Fruit fly (Drosophila melanogaster) whole organism, embryonic: ENCODE results near the gene axo.

Source experiments
- Adf1 ChIP-seq: fragments of 200-800 bp; sonication (Bioruptor generic); IDR thresholded peaks from 2 replicates; pipeline ENCODE4 v1.3.6; 2022; ENCODE audit warnings: missing biosample characterization, missing genetic modification characterization
- CG10366 ChIP-seq: fragments of 200-800 bp; sonication (Bioruptor generic); IDR thresholded peaks from 2 replicates; pipeline ENCODE4 v1.3.6; 2022; ENCODE audit warnings: missing biosample characterization, missing genetic modification characterization
- CG11085 ChIP-seq: fragments of 200-800 bp; sonication (Bioruptor generic); IDR thresholded peaks from 2 replicates; pipeline ENCODE4 v1.3.6; 2022; ENCODE audit warnings: missing biosample characterization, missing genetic modification characterization
- CG12769 ChIP-seq: fragments of 200-800 bp; sonication (Bioruptor generic); optimal IDR thresholded peaks from 2 replicates; lab custom pipeline; 2019; ENCODE audit warnings: missing biosample characterization, mild to moderate bottlenecking, missing genetic modification characterization, moderate library complexity
- CG15696 ChIP-seq: fragments of 200-800 bp; sonication (Bioruptor generic); optimal IDR thresholded peaks from 2 replicates; lab custom pipeline; 2019; ENCODE audit warnings: missing biosample characterization, mild to moderate bottlenecking, missing genetic modification characterization, moderate library complexity
- CG16813 ChIP-seq: fragments of 200-800 bp; sonication (Bioruptor generic); IDR thresholded peaks from 3 replicates; pipeline ENCODE4 v1.3.6; 2022; ENCODE audit warnings: missing biosample characterization, missing genetic modification characterization; ENCODE audit not compliant: partially characterized antibody
- CG2199 ChIP-seq: fragments of 200-800 bp; sonication (Bioruptor generic); IDR thresholded peaks from 3 replicates; pipeline ENCODE4 v1.3.6; 2022; ENCODE audit warnings: missing biosample characterization, missing genetic modification characterization
- CG32767 ChIP-seq: fragments of 200-800 bp; sonication (Bioruptor generic); IDR thresholded peaks from 2 replicates; pipeline ENCODE4 v1.3.6; 2022; ENCODE audit warnings: missing biosample characterization, missing genetic modification characterization
- CG34422 ChIP-seq: fragments of 200-800 bp; sonication (Bioruptor generic); IDR thresholded peaks from 3 replicates; pipeline ENCODE4 v1.3.6; 2022; ENCODE audit warnings: missing biosample characterization, missing genetic modification characterization
- CG3995 ChIP-seq: fragments of 200-800 bp; sonication (Bioruptor generic); optimal IDR thresholded peaks from 3 replicates; lab custom pipeline; 2016; ENCODE audit warnings: missing biosample characterization, missing genetic modification characterization
- CG4617 ChIP-seq: fragments of 200-800 bp; sonication (Bioruptor generic); optimal IDR thresholded peaks from 3 replicates; lab custom pipeline; 2016; ENCODE audit warnings: missing biosample characterization, missing genetic modification characterization, borderline replicate concordance
- CG6175 ChIP-seq: fragments of 200-800 bp; sonication (Bioruptor generic); IDR thresholded peaks from 3 replicates; pipeline ENCODE4 v1.3.6; 2022; ENCODE audit warnings: missing biosample characterization, missing genetic modification characterization
- CG7839 ChIP-seq: fragments of 200-800 bp; sonication (Bioruptor generic); optimal IDR thresholded peaks from 3 replicates; lab custom pipeline; 2018; ENCODE audit warnings: missing biosample characterization, mild to moderate bottlenecking, missing genetic modification characterization, moderate library complexity
- CG8478 ChIP-seq: fragments of >200 bp; optimal IDR thresholded peaks from 2 replicates; lab custom pipeline; 2018
- CG9797 ChIP-seq: fragments of 200-800 bp; sonication (Bioruptor generic); optimal IDR thresholded peaks from 3 replicates; lab custom pipeline; 2018; ENCODE audit warnings: missing biosample characterization, mild to moderate bottlenecking, missing genetic modification characterization
- CHES-1-like ChIP-seq: fragments of 200-800 bp; sonication (Bioruptor generic); optimal IDR thresholded peaks from 2 replicates; lab custom pipeline; 2016; ENCODE audit warnings: missing biosample characterization, missing genetic modification characterization
- Dip2 ChIP-seq: fragments of 200-800 bp; sonication (Bioruptor generic); IDR thresholded peaks from 2 replicates; pipeline ENCODE4 v1.3.6; 2022; ENCODE audit warnings: missing biosample characterization, missing genetic modification characterization
- Dp ChIP-seq: fragments of 200-800 bp; sonication (Bioruptor generic); optimal IDR thresholded peaks from 2 replicates; lab custom pipeline; 2018; ENCODE audit warnings: missing biosample characterization, mild to moderate bottlenecking, missing genetic modification characterization, moderate library complexity
- Ets65A ChIP-seq: fragments of 200-800 bp; sonication (Bioruptor generic); peaks from one replicate; lab custom pipeline; 2016; ENCODE audit warnings: missing biosample characterization, missing genetic modification characterization
- HmgD ChIP-seq: fragments of 200-800 bp; sonication (Bioruptor generic); optimal IDR thresholded peaks from 3 replicates; lab custom pipeline; 2016; ENCODE audit warnings: missing biosample characterization, missing genetic modification characterization
- Opbp ChIP-seq: fragments of 200-800 bp; sonication (Bioruptor generic); IDR thresholded peaks from 3 replicates; pipeline ENCODE4 v1.3.6; 2022; ENCODE audit warnings: missing biosample characterization, missing genetic modification characterization; ENCODE audit not compliant: partially characterized antibody
- Pdp1 ChIP-seq, 2 experiments: fragments of 200-800 bp; sonication (Bioruptor generic); optimal IDR thresholded peaks; 3 replicates each; lab custom pipeline; 2016; ENCODE audit warnings: missing biosample characterization in 2 of 2, missing genetic modification characterization in 2 of 2, mild to moderate bottlenecking in 1 of 2, moderate library complexity in 1 of 2
- Ptx1 ChIP-seq: fragments of 200-800 bp; sonication (Bioruptor generic); IDR thresholded peaks from 2 replicates; pipeline ENCODE4 v1.3.6; 2022; ENCODE audit warnings: missing biosample characterization, missing genetic modification characterization
- Ravus ChIP-seq: fragments of 200-800 bp; sonication (Bioruptor generic); IDR thresholded peaks from 2 replicates; pipeline ENCODE4 v1.3.6; 2022; ENCODE audit warnings: missing biosample characterization, missing genetic modification characterization
- YL-1 ChIP-seq: fragments of 200-800 bp; sonication (Bioruptor generic); optimal IDR thresholded peaks from 3 replicates; lab custom pipeline; 2017; ENCODE audit warnings: missing biosample characterization, mild to moderate bottlenecking, missing genetic modification characterization
- amos ChIP-seq: fragments of 200-800 bp; sonication (Bioruptor generic); IDR thresholded peaks from 2 replicates; pipeline ENCODE4 v1.3.6; 2022; ENCODE audit warnings: missing biosample characterization, missing genetic modification characterization; ENCODE audit not compliant: partially characterized antibody
- cg ChIP-seq: fragments of 200-800 bp; sonication (Bioruptor generic); optimal IDR thresholded peaks from 3 replicates; lab custom pipeline; 2019; ENCODE audit warnings: missing biosample characterization, mild to moderate bottlenecking, missing genetic modification characterization, moderate library complexity
- ems ChIP-seq: fragments of 200-800 bp; sonication (Bioruptor generic); optimal IDR thresholded peaks from 3 replicates; lab custom pipeline; 2016; ENCODE audit warnings: missing biosample characterization, missing genetic modification characterization
- gfzf ChIP-seq: fragments of 200-800 bp; sonication (Bioruptor generic); optimal IDR thresholded peaks from 2 replicates; lab custom pipeline; 2016; ENCODE audit warnings: missing biosample characterization, mild to moderate bottlenecking, missing genetic modification characterization, moderate library complexity
- h ChIP-seq: fragments of >200 bp; optimal IDR thresholded peaks from 2 replicates; lab custom pipeline; 2017
- ham ChIP-seq: fragments of 200-800 bp; sonication (Bioruptor generic); IDR thresholded peaks from 2 replicates; pipeline ENCODE4 v1.3.6; 2022; ENCODE audit warnings: missing biosample characterization, missing genetic modification characterization
- kni ChIP-seq: fragments of 200-800 bp; sonication (Bioruptor generic); optimal IDR thresholded peaks from 3 replicates; lab custom pipeline; 2017; ENCODE audit warnings: mild to moderate bottlenecking, missing biosample characterization, missing genetic modification reagents, missing genetic modification characterization
- mirr ChIP-seq: fragments of 200-800 bp; sonication (Bioruptor generic); optimal IDR thresholded peaks from 3 replicates; lab custom pipeline; 2018; ENCODE audit warnings: missing biosample characterization, mild to moderate bottlenecking, missing genetic modification characterization
- nerfin-1 ChIP-seq: fragments of 200-800 bp; sonication (Bioruptor generic); optimal IDR thresholded peaks from 3 replicates; lab custom pipeline; 2019; ENCODE audit warnings: missing biosample characterization, mild to moderate bottlenecking, missing genetic modification characterization, moderate library complexity
- nom ChIP-seq: fragments of 200-800 bp; sonication (Bioruptor generic); optimal IDR thresholded peaks from 2 replicates; lab custom pipeline; 2017; ENCODE audit warnings: missing biosample characterization, missing genetic modification characterization, mild to moderate bottlenecking, moderate library complexity, missing genetic modification reagents
- pita ChIP-seq: fragments of 200-800 bp; sonication (Bioruptor generic); optimal IDR thresholded peaks from 2 replicates; lab custom pipeline; 2017; ENCODE audit warnings: missing biosample characterization, mild to moderate bottlenecking, missing genetic modification characterization
- rib ChIP-seq: fragments of 200-800 bp; sonication (Bioruptor generic); IDR thresholded peaks from 2 replicates; pipeline ENCODE4 v1.3.6; 2022; ENCODE audit warnings: missing biosample characterization, missing genetic modification characterization
- sug ChIP-seq: fragments of 200-800 bp; optimal IDR thresholded peaks from 2 replicates; lab custom pipeline; 2019; ENCODE audit warnings: missing biosample characterization, mild to moderate bottlenecking, missing genetic modification characterization, moderate library complexity
- trem ChIP-seq: fragments of 200-800 bp; optimal IDR thresholded peaks from 3 replicates; lab custom pipeline; 2019; ENCODE audit warnings: missing biosample characterization, mild to moderate bottlenecking, missing genetic modification characterization, moderate library complexity
- wdn ChIP-seq: fragments of 200-800 bp; sonication (Bioruptor generic); IDR thresholded peaks from 2 replicates; pipeline ENCODE4 v1.3.6; 2022; ENCODE audit warnings: missing biosample characterization, missing genetic modification characterization
- zf30C ChIP-seq: fragments of 200-800 bp; sonication (Bioruptor generic); optimal IDR thresholded peaks from 3 replicates; lab custom pipeline; 2018; ENCODE audit warnings: missing biosample characterization, mild to moderate bottlenecking, missing genetic modification characterization

axo gene

dm6 chr3L:4627012-4627411 is 60.1 kb downstream of the axo start (continued):
- TF ChIP-seq zf30C (GFP tag; lab: Kevin White, UChicago) = no peak
- TF ChIP-seq cg (GFP tag; lab: Kevin White, UChicago) = peak; percentile 81
- TF ChIP-seq CG32767 (GFP tag; lab: Robert Waterston, UW) = peak; percentile 96
- TF ChIP-seq CG10366 = no peak
- TF ChIP-seq CG11085 (GFP tag; lab: Robert Waterston, UW) = no peak
- TF ChIP-seq CG34422 (GFP tag; lab: Robert Waterston, UW) = peak; percentile 86
- TF ChIP-seq Adf1 (GFP tag; lab: Robert Waterston, UW) = peak; percentile 32; the same call in 1 of the 2 replicates
- no peak for TF ChIP-seq ems (GFP tag; lab: Kevin White, UChicago)
- no peak for TF ChIP-seq Ets65A (GFP tag; lab: Kevin White, UChicago)
- TF ChIP-seq CHES-1-like (GFP tag; lab: Kevin White, UChicago) = peak; percentile 27
- TF ChIP-seq Ravus (GFP tag; lab: Robert Waterston, UW) = no peak
- TF ChIP-seq CG2199 (GFP tag; lab: Robert Waterston, UW) = peak; percentile 83; the same call in 2 of the 3 replicates
- TF ChIP-seq kni (GFP tag; lab: Kevin White, UChicago) = peak; percentile 3
- no peak for TF ChIP-seq h (lab: Kevin White, UChicago)
- peak; percentile 31; the same call in 1 of the 2 replicates for TF ChIP-seq amos (GFP tag; lab: Robert Waterston, UW)
- TF ChIP-seq YL-1 (GFP tag; lab: Kevin White, UChicago) = peak; percentile 97
- no peak for TF ChIP-seq CG7839 (tag; lab: Kevin White, UChicago)
- peak; percentile 20; the same call in 1 of the 3 replicates for TF ChIP-seq CG16813
- peak; percentile 89 for TF ChIP-seq HmgD (GFP tag; lab: Kevin White, UChicago)
- no peak for TF ChIP-seq Dip2 (GFP tag; lab: Robert Waterston, UW)
- no peak for TF ChIP-seq Ptx1
- TF ChIP-seq CG12769 (tag; lab: Kevin White, UChicago) = peak; percentile 28
- peak; percentile 23 for TF ChIP-seq sug (tag; lab: Kevin White, UChicago)
- TF ChIP-seq CG15696 (tag; lab: Kevin White, UChicago) = no peak
- TF ChIP-seq rib (GFP tag; lab: Robert Waterston, UW) = peak; percentile 65
- TF ChIP-seq Pdp1 (GFP tag; optimal IDR thresholded peaks at IDR 0.05; lab: Kevin White, UChicago) = no peak
- no peak for TF ChIP-seq nerfin-1 (tag; lab: Kevin White, UChicago)
- peak; percentile 50 for TF ChIP-seq nom (GFP tag; lab: Kevin White, UChicago)
- TF ChIP-seq mirr (GFP tag; lab: Kevin White, UChicago) = peak; percentile 6
- TF ChIP-seq Opbp (GFP tag; lab: Robert Waterston, UW) = 0 out of 3 replicates have a peak, but pooled peaks have one; percentile 7
- 0 out of 2 replicates have a peak, but pooled peaks have one; percentile 13 for TF ChIP-seq wdn
- no peak for TF ChIP-seq CG4617
- TF ChIP-seq ham = no peak

DNA sequence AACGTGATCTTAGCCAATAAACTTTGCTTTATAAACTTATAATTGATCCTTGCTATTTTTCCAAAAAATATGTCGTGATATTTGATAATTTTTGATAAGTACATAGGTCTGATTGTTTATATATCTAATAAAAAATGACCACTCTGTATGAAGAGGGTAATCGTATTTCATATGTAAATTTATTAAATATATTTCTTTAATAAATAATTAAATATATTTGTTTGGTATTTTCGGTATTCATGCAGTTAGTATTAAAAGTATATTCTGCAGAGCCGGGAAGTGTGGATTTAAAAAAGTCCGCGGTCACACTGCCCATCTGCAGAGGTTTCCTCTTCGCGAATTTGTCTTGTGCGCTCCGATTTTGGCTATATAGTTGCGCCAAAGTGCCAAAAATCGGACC is 60.7 kb downstream of the axo start, which contains the start of gene HDAC1:
Gene HDAC1, plus strand, starts transcription at position 301 of the 400 bp plus-strand sequence.
- no peak for TF ChIP-seq CG6175 (GFP tag; lab: Robert Waterston, UW)
- TF ChIP-seq CG3995 (GFP tag; lab: Kevin White, UChicago) = peak; percentile 5
- peak; percentile 12 for TF ChIP-seq Dp
- peak; percentile 57 for TF ChIP-seq gfzf (GFP tag; lab: Kevin White, UChicago)
- TF ChIP-seq trem = peak; percentile 8
- peak; percentile 37 for TF ChIP-seq CG9797
- peak; percentile 23 for TF ChIP-seq pita (GFP tag; lab: Kevin White, UChicago)
- TF ChIP-seq CG8478 = no peak
